Worm (Caenorhabditis elegans) whole organism, L4/young adult: ENCODE measurements around the gene sdc-3.

Source experiments
- W03F9.2 ChIP-seq: fragments of 150-350 bp; optimal IDR thresholded peaks from 2 replicates; lab custom pipeline; 2014; ENCODE audit warnings: missing biosample characterization, missing genetic modification characterization
- dao-5 ChIP-seq: sonication (generic microtip); optimal IDR thresholded peaks from 2 replicates; lab custom pipeline; 2016; ENCODE audit warnings: missing genotype, missing genetic modification characterization, moderate library complexity, missing compliant biosample characterization
- him-1 ChIP-seq: sonication (generic microtip); optimal IDR thresholded peaks from 2 replicates; lab custom pipeline; 2016; ENCODE audit warnings: missing genotype, missing genetic modification reagents, missing genetic modification characterization, missing compliant biosample characterization

Gene sdc-3

ce11 chrV:15071015-15071810 lies 23.2 kb upstream of the sdc-3 start, which contains the start of gene unc-76:
TSS of gene unc-76 (plus strand) at chrV:15071760.
- peak; percentile 68 for TF ChIP-seq him-1 (tag; lab: Kevin White, UChicago)
- TF ChIP-seq dao-5 (tag; lab: Kevin White, UChicago) = no peak

- TF ChIP-seq W03F9.2 (tag; lab: Kevin White, UChicago) (no peak), dao-5 (tag; lab: Kevin White, UChicago) (no peak), him-1 (tag; lab: Kevin White, UChicago) (no peak)
Measured at ce11 chrV:15069435-15069985, 21.5 kb upstream of the sdc-3 start.

- TF ChIP-seq dao-5 (tag; lab: Kevin White, UChicago) (no peak), him-1 (tag; lab: Kevin White, UChicago) (no peak), W03F9.2 (tag; lab: Kevin White, UChicago) (no peak)
Measured at ce11 chrV:15068378-15068777, 20.4 kb upstream of the sdc-3 start, which contains the start of gene dnj-3. TSS of gene dnj-3 (plus strand) at chrV:15068678.

ce11 chrV:15067165-15067564 lies 19.2 kb upstream of the sdc-3 start, which contains the start of gene C25D7.10:
TSS of gene C25D7.10 (plus strand) at chrV:15067465.
- TF ChIP-seq dao-5 (tag; lab: Kevin White, UChicago) (no peak), him-1 (tag; lab: Kevin White, UChicago) (no peak), W03F9.2 (tag; lab: Kevin White, UChicago) (no peak)

DNA sequence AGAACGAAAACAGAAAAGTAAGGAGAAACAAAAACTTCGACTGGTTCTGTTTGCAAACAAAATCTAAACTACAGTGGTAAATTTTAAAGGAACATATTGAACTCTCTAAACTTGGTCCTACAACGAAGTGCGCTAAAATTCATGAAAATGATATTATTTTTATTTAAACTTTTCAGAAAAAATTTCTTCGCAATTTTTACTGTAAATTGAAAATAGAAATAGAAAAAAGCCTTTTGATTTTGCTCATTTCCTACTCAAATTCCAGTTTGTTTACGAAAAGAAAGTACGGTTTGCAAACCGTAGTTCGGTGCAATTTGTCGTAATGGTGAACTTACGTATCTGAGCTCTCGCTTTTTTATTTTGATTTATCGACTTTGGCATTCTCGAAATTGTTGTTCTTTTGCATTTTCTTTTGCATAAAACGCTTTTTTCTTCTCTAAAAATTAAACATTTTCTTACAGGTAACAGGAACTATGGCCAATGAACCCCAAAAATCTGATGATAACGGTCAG lies 17.9 kb upstream of the sdc-3 start, which contains the start of gene otub-1:
Gene otub-1 (plus strand): TSS at position 462 of the 512 bp plus-strand sequence.
- TF ChIP-seq W03F9.2 (tag; lab: Kevin White, UChicago) (no peak), dao-5 (tag; lab: Kevin White, UChicago) (no peak), him-1 (tag; lab: Kevin White, UChicago) (no peak)

DNA sequence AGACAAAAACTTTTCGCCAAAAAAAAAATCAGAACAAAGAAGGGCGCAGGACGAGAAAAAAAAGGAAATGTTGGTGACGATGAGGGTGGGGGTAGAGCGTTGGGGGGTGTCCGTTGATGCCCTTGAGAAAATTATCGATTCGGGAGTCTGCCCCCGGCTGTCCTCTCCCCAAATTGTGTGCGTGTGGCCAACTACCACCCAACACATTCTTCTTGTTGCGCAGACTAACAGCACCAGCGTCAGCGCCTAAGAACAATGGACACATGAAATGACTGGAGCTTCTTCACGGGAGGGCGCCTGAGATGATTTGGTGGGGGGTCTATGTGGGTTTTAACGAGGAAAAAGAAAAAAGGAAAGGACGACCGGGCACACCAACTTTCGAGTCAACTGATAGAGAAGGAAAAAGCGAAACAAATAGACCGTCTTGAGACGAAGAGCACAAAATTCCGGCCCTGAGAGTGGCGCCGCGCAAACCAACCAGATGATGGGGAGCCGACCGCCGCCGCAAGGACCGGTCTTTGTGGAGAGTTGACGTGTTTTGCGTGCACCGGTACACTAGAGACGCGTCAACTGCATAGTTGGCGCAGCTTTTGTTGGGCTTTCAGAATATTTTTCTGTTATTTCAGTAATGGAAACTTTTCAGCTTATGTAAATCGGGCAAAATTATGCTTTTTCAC lies 17.2 kb upstream of the sdc-3 start, which contains the start of gene C25D7.9:
Gene C25D7.9 (plus strand): TSS at position 68 of the 677 bp plus-strand sequence.
- TF ChIP-seq him-1 (tag; lab: Kevin White, UChicago) = no peak
- TF ChIP-seq dao-5 (tag; lab: Kevin White, UChicago) = no peak
- no peak for TF ChIP-seq W03F9.2 (tag; lab: Kevin White, UChicago)

ce11 chrV:15063987-15064386 lies 16.0 kb upstream of the sdc-3 start, which contains the start of gene rap-2:
TSS of gene rap-2 (minus strand) at chrV:15064087.
- TF ChIP-seq him-1 (tag; lab: Kevin White, UChicago) (no peak), W03F9.2 (tag; lab: Kevin White, UChicago) (no peak), dao-5 (tag; lab: Kevin White, UChicago) (no peak)

DNA sequence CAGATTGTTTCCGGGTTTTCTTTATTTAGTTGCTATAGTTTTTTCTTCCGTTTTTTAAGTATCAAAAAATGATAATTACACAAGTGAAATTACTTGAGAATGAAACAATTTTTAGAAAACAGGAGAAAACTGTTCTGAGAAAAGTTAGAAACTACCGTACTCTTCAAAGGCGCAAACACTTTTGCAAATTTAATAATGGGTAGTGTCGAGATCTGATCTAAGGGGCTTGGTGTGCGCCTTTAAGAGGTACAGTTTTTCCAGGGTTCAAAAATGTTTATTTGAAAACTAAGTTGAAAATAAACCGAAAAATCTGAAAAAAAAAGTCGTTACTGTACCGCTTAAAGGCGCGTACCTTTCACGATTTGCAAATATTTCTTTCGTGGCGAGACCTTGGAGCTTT lies 12.6 kb upstream of the sdc-3 start:
- no peak for TF ChIP-seq him-1 (tag; lab: Kevin White, UChicago)
- no peak for TF ChIP-seq dao-5 (tag; lab: Kevin White, UChicago)
- TF ChIP-seq W03F9.2 (tag; lab: Kevin White, UChicago) = no peak

DNA sequence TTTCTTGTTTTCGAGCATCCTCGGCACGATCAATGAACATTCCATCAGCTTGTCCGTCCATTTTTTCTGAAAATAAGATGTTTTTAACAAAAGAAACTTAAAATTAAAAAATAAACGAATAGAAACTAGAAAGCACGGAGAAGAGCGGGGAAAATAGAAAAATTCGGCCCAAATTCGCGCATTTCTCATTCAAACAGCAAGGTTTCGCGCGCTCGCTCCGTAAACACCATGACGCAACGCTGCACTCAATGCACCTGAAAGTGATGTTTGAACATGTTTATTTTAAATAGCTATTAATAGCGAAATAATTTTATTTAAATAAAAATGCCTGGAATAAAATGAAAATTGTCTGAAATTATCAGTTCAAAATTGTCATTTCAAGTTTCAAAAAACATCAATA lies 11.5 kb upstream of the sdc-3 start, which contains the start of the genes mcm-3 and C25D7.15:
Gene mcm-3 (minus strand): TSS at position 66 of the 400 bp plus-strand sequence.
Gene C25D7.15 (plus strand): TSS at position 275 of the 400 bp plus-strand sequence.
- TF ChIP-seq W03F9.2 (tag; lab: Kevin White, UChicago) (peak; percentile 32), dao-5 (tag; lab: Kevin White, UChicago) (no peak)

DNA sequence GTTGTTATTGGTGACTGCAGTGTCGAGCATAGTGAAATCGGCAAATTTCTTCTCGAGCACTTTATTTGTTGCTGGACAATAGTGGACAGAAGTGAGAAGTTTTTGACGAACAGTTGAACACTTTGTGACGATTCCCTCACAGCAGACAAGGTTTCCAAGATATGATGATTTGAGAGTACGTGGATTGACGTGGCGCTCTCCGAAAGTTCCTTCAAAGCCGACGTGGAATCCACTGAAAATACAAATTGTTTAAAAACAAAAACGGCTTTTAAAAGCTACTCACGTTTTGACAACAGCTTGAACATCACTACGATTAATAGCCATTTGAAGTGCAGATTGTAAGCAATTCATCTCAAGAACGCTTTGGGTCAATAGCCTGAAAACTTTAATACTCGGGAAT lies 11.0 kb upstream of the sdc-3 start:
- TF ChIP-seq dao-5 (tag; lab: Kevin White, UChicago) = no peak
- TF ChIP-seq W03F9.2 (tag; lab: Kevin White, UChicago) = no peak
- no peak for TF ChIP-seq him-1 (tag; lab: Kevin White, UChicago)

- TF ChIP-seq W03F9.2 (tag; lab: Kevin White, UChicago) = no peak
- no peak for TF ChIP-seq him-1 (tag; lab: Kevin White, UChicago)
- no peak for TF ChIP-seq dao-5 (tag; lab: Kevin White, UChicago)
Measured at ce11 chrV:15058423-15058822, 10.4 kb upstream of the sdc-3 start.

DNA sequence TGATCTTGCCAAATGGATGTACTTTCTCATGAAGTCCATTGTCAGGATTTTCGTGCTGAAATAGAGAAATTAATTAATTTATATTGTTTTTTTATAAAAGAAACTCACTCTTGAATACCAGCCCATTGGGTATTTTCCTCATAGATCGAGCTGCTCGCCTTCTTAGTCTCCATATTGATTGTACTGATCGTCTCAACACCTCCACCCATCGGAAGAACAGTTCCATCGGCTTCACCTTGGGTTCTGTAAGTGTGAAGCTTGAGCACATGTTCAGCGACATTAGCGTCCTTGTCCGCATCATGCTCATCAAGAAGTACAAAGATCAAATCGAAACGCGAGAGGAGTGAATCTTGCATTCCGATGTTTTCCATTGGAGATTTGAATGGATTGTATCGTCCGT lies 9.7 kb upstream of the sdc-3 start:
- TF ChIP-seq dao-5 (tag; lab: Kevin White, UChicago) (no peak), him-1 (tag; lab: Kevin White, UChicago) (no peak), W03F9.2 (tag; lab: Kevin White, UChicago) (no peak)
